Fruit fly (Drosophila melanogaster): ENCODE results near the gene CG31019.

CG31019 gene

DNA sequence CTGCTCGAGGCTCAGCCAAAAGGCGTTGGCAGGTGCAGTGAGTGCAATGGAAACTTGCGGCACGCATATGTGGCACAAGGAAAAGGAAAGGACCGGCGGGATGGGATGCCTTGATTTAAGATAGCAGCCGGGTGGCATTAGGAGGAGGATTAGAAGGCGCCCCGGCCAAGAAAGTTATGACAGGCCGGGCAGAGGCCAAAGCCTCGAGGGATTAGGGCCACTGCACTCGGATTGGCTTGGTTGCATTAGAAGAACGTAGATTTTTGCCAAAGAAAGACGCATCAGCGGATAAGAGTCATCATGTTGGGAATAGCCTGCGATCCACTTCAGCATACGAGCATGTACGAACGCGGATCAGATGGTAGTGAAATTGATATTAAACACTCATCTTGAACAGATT is at the start of gene CG31019:
TSS of gene CG31019 (plus strand) at position 301 of the 400 bp plus-strand sequence.
- TF ChIP-seq Mnt (GFP tag; optimal IDR thresholded peaks at IDR 0.05) (no peak), Crg-1 (GFP tag; optimal IDR thresholded peaks at IDR 0.05) (no peak), toe (GFP tag; optimal IDR thresholded peaks at IDR 0.05) (no peak), CG1620 (GFP tag; optimal IDR thresholded peaks at IDR 0.05) (no peak), pad (GFP tag; optimal IDR thresholded peaks at IDR 0.05) (no peak), Hr96 (GFP tag; optimal IDR thresholded peaks at IDR 0.05) (no peak), CG11617 (GFP tag; optimal IDR thresholded peaks at IDR 0.05) (no peak), cnc (optimal IDR thresholded peaks at IDR 0.05) (no peak), Clk (GFP tag; optimal IDR thresholded peaks at IDR 0.05) (no peak), CG33017 (tag; optimal IDR thresholded peaks at IDR 0.05) (no peak), cic (GFP tag; optimal IDR thresholded peaks at IDR 0.05) (no peak), kay (GFP tag; ENCODE audit: borderline replicate concordance) (no peak), CG7101 (tag; optimal IDR thresholded peaks at IDR 0.05) (no peak), CG14711 (tag; optimal IDR thresholded peaks at IDR 0.05) (no peak), ovo (GFP tag; optimal IDR thresholded peaks at IDR 0.05) (no peak), CG7045 (GFP tag; optimal IDR thresholded peaks at IDR 0.05) (no peak), CG5204 (GFP tag; optimal IDR thresholded peaks at IDR 0.05) (no peak), bab1 (GFP tag; optimal IDR thresholded peaks at IDR 0.05) (no peak), tj (GFP tag; optimal IDR thresholded peaks at IDR 0.05) (no peak)

DNA sequence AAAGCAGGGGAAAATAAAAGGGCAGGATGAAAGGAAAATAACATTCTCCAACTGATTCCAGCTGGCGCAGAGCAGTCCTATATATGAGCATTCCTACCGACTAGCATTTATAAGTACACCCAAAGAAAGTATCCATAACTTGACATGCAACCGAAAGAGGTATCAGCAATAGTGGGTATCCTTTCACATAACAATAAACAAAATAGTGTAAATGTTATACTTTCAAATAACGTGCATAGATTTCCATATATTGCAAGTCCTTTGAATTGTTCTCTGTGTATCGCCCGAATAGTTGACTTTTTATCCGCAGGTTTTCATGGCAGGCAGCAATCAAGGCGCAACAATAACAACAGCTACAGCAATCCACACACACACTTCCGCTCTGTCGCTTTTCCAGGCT is 46.8 kb upstream of the CG31019 start:
- no peak for TF ChIP-seq CG7045 (GFP tag; optimal IDR thresholded peaks at IDR 0.05)
- no peak for TF ChIP-seq CG1620 (GFP tag; optimal IDR thresholded peaks at IDR 0.05)
- no peak for TF ChIP-seq cnc (optimal IDR thresholded peaks at IDR 0.05)
- TF ChIP-seq CG5204 (GFP tag; optimal IDR thresholded peaks at IDR 0.05) = no peak
- TF ChIP-seq ovo (GFP tag; optimal IDR thresholded peaks at IDR 0.05) = no peak
- TF ChIP-seq CG14711 (tag; optimal IDR thresholded peaks at IDR 0.05) = no peak
- no peak for TF ChIP-seq kay (GFP tag; ENCODE audit: borderline replicate concordance)
- no peak for TF ChIP-seq cic (GFP tag; optimal IDR thresholded peaks at IDR 0.05)
- no peak for TF ChIP-seq CG11617 (GFP tag; optimal IDR thresholded peaks at IDR 0.05)
- TF ChIP-seq Mnt (GFP tag; optimal IDR thresholded peaks at IDR 0.05) = no peak
- TF ChIP-seq pad (GFP tag; optimal IDR thresholded peaks at IDR 0.05) = no peak
- TF ChIP-seq Hr96 (GFP tag; optimal IDR thresholded peaks at IDR 0.05) = no peak
- no peak for TF ChIP-seq Crg-1 (GFP tag; optimal IDR thresholded peaks at IDR 0.05)
- no peak for TF ChIP-seq CG7101 (tag; optimal IDR thresholded peaks at IDR 0.05)
- TF ChIP-seq Clk (GFP tag; optimal IDR thresholded peaks at IDR 0.05) = no peak
- no peak for TF ChIP-seq bab1 (GFP tag; optimal IDR thresholded peaks at IDR 0.05)
- no peak for TF ChIP-seq CG12768 (GFP tag; optimal IDR thresholded peaks at IDR 0.05)
- TF ChIP-seq toe (GFP tag; optimal IDR thresholded peaks at IDR 0.05) = no peak

DNA sequence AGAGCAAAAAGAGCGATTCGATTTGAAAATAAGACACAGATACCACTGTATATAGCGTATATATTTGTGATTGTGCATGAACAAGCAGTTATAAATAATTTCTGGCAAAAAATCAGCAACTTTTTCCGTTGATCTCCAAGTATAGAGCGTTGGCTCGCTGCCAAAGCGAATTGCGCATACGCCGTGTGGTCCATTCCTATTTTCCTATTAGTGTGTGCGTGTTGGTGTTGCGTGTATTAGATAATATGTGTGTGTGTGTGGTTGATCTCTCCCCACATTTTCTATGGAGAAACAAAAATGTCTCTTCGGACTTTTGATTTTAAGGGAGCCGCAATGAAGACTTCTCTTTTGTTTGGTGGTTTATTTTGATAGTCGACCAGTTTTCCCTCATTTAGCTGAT is 44.3 kb upstream of the CG31019 start:
- no peak for TF ChIP-seq Clk (GFP tag; optimal IDR thresholded peaks at IDR 0.05)

DNA sequence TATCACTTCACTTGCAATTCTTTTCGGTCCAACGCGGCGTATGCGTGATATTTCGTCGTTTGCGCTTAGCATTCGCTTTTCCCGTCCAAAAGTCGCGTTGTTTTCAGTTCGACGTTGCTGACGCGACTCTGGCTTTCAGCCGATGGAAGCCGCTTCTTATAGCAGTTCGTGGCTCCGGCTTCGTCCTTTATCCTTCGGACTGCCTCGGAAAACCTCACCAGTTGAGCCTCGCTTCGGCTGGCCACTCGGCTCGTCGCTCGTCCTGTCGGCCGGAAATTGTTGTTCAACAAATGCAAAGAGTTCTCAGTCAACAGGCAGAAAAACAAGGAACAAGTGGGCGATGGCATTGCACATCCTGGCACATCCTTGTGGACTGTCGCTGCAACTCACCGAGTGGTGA is 36.7 kb upstream of the CG31019 start, which contains the start of gene CG34155:
TSS of gene CG34155 (minus strand) at position 130 of the 400 bp plus-strand sequence.
- no peak for TF ChIP-seq kay (GFP tag; ENCODE audit: borderline replicate concordance)
- TF ChIP-seq bab1 (GFP tag; optimal IDR thresholded peaks at IDR 0.05) = no peak

DNA sequence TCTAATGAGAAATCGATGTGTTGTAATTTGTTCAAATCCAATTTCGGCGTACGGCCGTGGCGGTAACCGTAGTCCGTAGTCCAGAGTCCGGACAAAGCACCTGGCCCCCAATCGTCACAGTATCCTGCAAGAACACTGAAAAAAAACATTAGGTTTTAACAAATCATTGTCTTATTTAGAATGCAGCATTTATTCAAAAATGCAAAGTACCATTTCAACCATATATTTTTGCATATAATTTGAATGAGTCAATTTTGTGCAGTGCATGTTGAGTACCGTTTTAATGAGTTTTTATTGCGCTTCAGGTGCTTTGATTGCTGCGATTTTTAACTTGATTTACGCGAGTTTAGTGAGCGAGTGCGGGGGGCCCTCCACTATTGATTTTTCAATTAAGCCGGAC is 35.6 kb upstream of the CG31019 start:
- TF ChIP-seq CG5204 (GFP tag; optimal IDR thresholded peaks at IDR 0.05) (no peak), cnc (optimal IDR thresholded peaks at IDR 0.05) (no peak), CG1620 (GFP tag; optimal IDR thresholded peaks at IDR 0.05) (no peak), Mnt (GFP tag; optimal IDR thresholded peaks at IDR 0.05) (no peak), Crg-1 (GFP tag; optimal IDR thresholded peaks at IDR 0.05) (no peak)

DNA sequence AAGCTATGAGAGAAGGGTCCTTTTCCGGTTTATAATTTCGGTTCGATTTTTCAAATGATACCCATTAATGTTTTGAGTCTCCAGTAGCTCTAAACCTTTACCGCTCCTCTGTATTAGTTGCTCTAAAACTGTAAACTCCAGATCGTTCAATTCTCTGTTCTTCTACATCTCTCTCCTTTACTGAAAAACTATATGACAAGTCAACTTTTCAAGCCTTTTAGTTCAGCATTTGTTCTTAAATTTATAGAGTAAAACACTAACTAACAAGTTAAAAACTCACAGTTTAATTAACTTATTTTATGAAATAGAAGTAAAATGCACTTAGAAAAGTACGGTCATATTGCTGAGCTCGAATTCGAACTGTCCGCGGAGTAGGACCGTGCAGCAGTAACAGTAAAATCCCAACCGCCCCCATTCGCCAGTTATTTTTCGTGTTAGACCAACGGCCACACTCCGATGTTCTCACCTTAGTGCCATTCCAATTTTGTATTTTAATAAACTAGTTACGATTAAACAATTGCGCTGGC is 34.0 kb upstream of the CG31019 start:
- no peak for TF ChIP-seq CG5204 (GFP tag; optimal IDR thresholded peaks at IDR 0.05)
- TF ChIP-seq CG7045 (GFP tag; optimal IDR thresholded peaks at IDR 0.05) = no peak
- no peak for TF ChIP-seq Crg-1 (GFP tag; optimal IDR thresholded peaks at IDR 0.05)
- no peak for TF ChIP-seq CG12768 (GFP tag; optimal IDR thresholded peaks at IDR 0.05)
- no peak for TF ChIP-seq CG33017 (tag; optimal IDR thresholded peaks at IDR 0.05)
- TF ChIP-seq CG1620 (GFP tag; optimal IDR thresholded peaks at IDR 0.05) = no peak
- no peak for TF ChIP-seq toe (GFP tag; optimal IDR thresholded peaks at IDR 0.05)
- TF ChIP-seq Mnt (GFP tag; optimal IDR thresholded peaks at IDR 0.05) = no peak
- no peak for TF ChIP-seq CG11617 (GFP tag; optimal IDR thresholded peaks at IDR 0.05)
- no peak for TF ChIP-seq cnc (optimal IDR thresholded peaks at IDR 0.05)
- no peak for TF ChIP-seq tj (GFP tag; optimal IDR thresholded peaks at IDR 0.05)

DNA sequence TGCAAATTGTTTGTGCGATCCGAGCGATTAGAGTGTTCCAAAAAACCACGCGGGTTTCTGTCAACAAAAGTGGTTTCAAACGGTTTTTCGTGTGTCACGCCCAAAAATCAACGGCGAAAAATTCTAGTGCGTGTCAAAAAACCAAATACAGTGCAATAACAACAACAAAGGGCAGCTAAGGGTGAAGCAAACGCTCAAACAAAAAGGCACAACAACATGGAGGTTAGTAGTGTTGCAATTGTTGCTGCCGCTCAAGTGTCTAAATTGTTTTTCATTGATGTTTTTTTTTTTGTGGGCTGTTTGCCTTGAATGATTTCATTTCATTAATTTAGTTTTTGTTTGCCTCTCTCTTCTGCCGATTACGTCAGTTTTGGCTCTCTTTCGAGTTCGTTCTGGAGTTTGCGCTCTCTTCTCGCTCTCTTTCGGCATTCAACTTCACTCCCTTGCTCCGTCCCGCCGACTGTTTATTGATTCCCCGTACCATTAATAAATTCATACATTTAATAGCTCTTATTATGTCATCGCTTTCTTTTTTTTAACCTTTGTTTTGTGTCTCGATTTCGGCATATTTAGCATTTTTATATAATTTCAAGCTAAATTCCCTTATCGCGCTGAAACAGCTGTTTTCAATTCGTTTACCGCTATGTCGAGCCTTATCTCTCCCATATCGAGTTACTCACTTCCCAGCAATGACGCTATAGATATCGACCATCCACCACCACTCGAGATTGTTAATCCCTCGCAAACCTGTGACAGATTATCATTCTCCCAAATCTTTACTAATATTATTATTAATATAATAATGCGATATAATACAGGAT is 33.3 kb upstream of the CG31019 start:
- TF ChIP-seq CG5204 (GFP tag; optimal IDR thresholded peaks at IDR 0.05) (no peak), ovo (GFP tag; optimal IDR thresholded peaks at IDR 0.05) (peak; percentile 55), Mnt (GFP tag; optimal IDR thresholded peaks at IDR 0.05) (no peak), kay (GFP tag; ENCODE audit: borderline replicate concordance) (peak; percentile 29), Crg-1 (GFP tag; optimal IDR thresholded peaks at IDR 0.05) (no peak), tj (GFP tag; optimal IDR thresholded peaks at IDR 0.05) (peak; percentile 83), bab1 (GFP tag; optimal IDR thresholded peaks at IDR 0.05) (peak; percentile 34), CG33017 (tag; optimal IDR thresholded peaks at IDR 0.05) (no peak), CG1620 (GFP tag; optimal IDR thresholded peaks at IDR 0.05) (no peak)
